Fruit fly (Drosophila melanogaster) whole organism, embryonic: Measurements from ENCODE around the gene CG15742.

Source experiments
- C15 ChIP-seq: fragments of 200-800 bp; sonication (Bioruptor generic); IDR thresholded peaks from 3 replicates; pipeline ENCODE4 v1.3.6; 2022; ENCODE audit warnings: missing biosample characterization, missing genetic modification characterization
- CG12071 ChIP-seq: fragments of 200-800 bp; sonication (Bioruptor generic); optimal IDR thresholded peaks from 3 replicates; lab custom pipeline; 2018; ENCODE audit warnings: missing biosample characterization, mild to moderate bottlenecking, missing genetic modification characterization
- CG12769 ChIP-seq: fragments of 200-800 bp; sonication (Bioruptor generic); optimal IDR thresholded peaks from 2 replicates; lab custom pipeline; 2019; ENCODE audit warnings: missing biosample characterization, mild to moderate bottlenecking, missing genetic modification characterization, moderate library complexity
- CG13624 ChIP-seq: fragments of 200-800 bp; sonication (Bioruptor generic); optimal IDR thresholded peaks from 2 replicates; lab custom pipeline; 2016; ENCODE audit warnings: missing biosample characterization, missing genetic modification characterization
- CG14050 ChIP-seq: fragments of 200-800 bp; sonication (Bioruptor generic); IDR thresholded peaks from 3 replicates; pipeline ENCODE4 v1.3.6; 2022; ENCODE audit warnings: missing biosample characterization, missing genetic modification characterization
- CG16815 ChIP-seq: fragments of 200-800 bp; sonication (Bioruptor generic); optimal IDR thresholded peaks from 3 replicates; lab custom pipeline; 2017; ENCODE audit warnings: missing biosample characterization, mild to moderate bottlenecking, missing genetic modification characterization
- CG17359 ChIP-seq: fragments of 200-800 bp; sonication (Bioruptor generic); optimal IDR thresholded peaks from 3 replicates; lab custom pipeline; 2018; ENCODE audit warnings: missing biosample characterization, mild to moderate bottlenecking, missing genetic modification characterization, moderate library complexity
- CG17385 ChIP-seq: fragments of 200-800 bp; sonication (Bioruptor generic); optimal IDR thresholded peaks from 3 replicates; lab custom pipeline; 2018; ENCODE audit warnings: missing biosample characterization, mild to moderate bottlenecking, missing genetic modification characterization
- CG18262 ChIP-seq: fragments of 200-800 bp; optimal IDR thresholded peaks from 3 replicates; lab custom pipeline; 2019; ENCODE audit warnings: missing biosample characterization, mild to moderate bottlenecking, missing genetic modification characterization, moderate library complexity
- CG3995 ChIP-seq: fragments of 200-800 bp; sonication (Bioruptor generic); optimal IDR thresholded peaks from 3 replicates; lab custom pipeline; 2016; ENCODE audit warnings: missing biosample characterization, missing genetic modification characterization
- CG4404 ChIP-seq: fragments of 200-800 bp; sonication (Bioruptor generic); IDR thresholded peaks from 2 replicates; pipeline ENCODE4 v1.3.6; 2022; ENCODE audit warnings: missing biosample characterization, missing genetic modification characterization
- CG4707 ChIP-seq: fragments of 200-800 bp; sonication (Bioruptor generic); optimal IDR thresholded peaks from 2 replicates; lab custom pipeline; 2018; ENCODE audit warnings: missing biosample characterization, mild to moderate bottlenecking, missing genetic modification characterization, moderate library complexity
- CG7928 ChIP-seq: fragments of 200-800 bp; sonication (Bioruptor generic); optimal IDR thresholded peaks from 2 replicates; lab custom pipeline; 2017; ENCODE audit warnings: missing biosample characterization, mild to moderate bottlenecking, missing genetic modification characterization
- CG7963 ChIP-seq: fragments of 200-800 bp; sonication (Bioruptor generic); IDR thresholded peaks from 3 replicates; pipeline ENCODE4 v1.3.6; 2022; ENCODE audit warnings: missing biosample characterization, missing genetic modification characterization; ENCODE audit not compliant: partially characterized antibody
- CG8924 ChIP-seq: fragments of 200-800 bp; optimal IDR thresholded peaks from 3 replicates; lab custom pipeline; 2019; ENCODE audit warnings: missing biosample characterization, mild to moderate bottlenecking, missing genetic modification characterization, moderate library complexity
- CG9817 ChIP-seq: fragments of 200-800 bp; sonication (Bioruptor generic); optimal IDR thresholded peaks from 2 replicates; lab custom pipeline; 2018; ENCODE audit warnings: missing biosample characterization, mild to moderate bottlenecking, missing genetic modification characterization, moderate library complexity
- D19B ChIP-seq: fragments of 200-800 bp; sonication (Bioruptor generic); optimal IDR thresholded peaks from 2 replicates; lab custom pipeline; 2017; ENCODE audit warnings: missing biosample characterization, mild to moderate bottlenecking, missing genetic modification characterization
- Drgx ChIP-seq: fragments of 200-800 bp; sonication (Bioruptor generic); IDR thresholded peaks from 2 replicates; pipeline ENCODE4 v1.3.6; 2022; ENCODE audit warnings: missing biosample characterization, missing genetic modification characterization
- Ets65A ChIP-seq: fragments of 200-800 bp; sonication (Bioruptor generic); peaks from one replicate; lab custom pipeline; 2016; ENCODE audit warnings: missing biosample characterization, missing genetic modification characterization
- HmgZ ChIP-seq: fragments of 200-800 bp; sonication (Bioruptor generic); optimal IDR thresholded peaks from 2 replicates; lab custom pipeline; 2018; ENCODE audit warnings: missing biosample characterization, mild to moderate bottlenecking, missing genetic modification characterization
- Hmr ChIP-seq: fragments of 200-800 bp; sonication (Bioruptor generic); optimal IDR thresholded peaks from 3 replicates; lab custom pipeline; 2017; ENCODE audit warnings: mild to moderate bottlenecking, missing biosample characterization, missing genetic modification reagents, missing genetic modification characterization
- Hr3 ChIP-seq: fragments of 200-800 bp; sonication (Bioruptor generic); optimal IDR thresholded peaks from 3 replicates; lab custom pipeline; 2016; ENCODE audit warnings: missing biosample characterization, missing genetic modification characterization
- Jarid2 ChIP-seq: fragments of 200-800 bp; sonication (Bioruptor generic); optimal IDR thresholded peaks from 3 replicates; lab custom pipeline; 2017; ENCODE audit warnings: mild to moderate bottlenecking, missing biosample characterization, missing genetic modification reagents, missing genetic modification characterization
- Mrtf ChIP-seq: fragments of 200-800 bp; sonication (Bioruptor generic); IDR thresholded peaks from 3 replicates; pipeline ENCODE4 v1.3.6; 2022; ENCODE audit warnings: missing biosample characterization, missing genetic modification characterization
- NfI ChIP-seq: fragments of 200-800 bp; sonication (Bioruptor generic); optimal IDR thresholded peaks from 3 replicates; lab custom pipeline; 2018; ENCODE audit warnings: missing biosample characterization, mild to moderate bottlenecking, missing genetic modification characterization, moderate library complexity
- Optix ChIP-seq: fragments of 200-800 bp; sonication (Bioruptor generic); IDR thresholded peaks from 3 replicates; pipeline ENCODE4 v1.3.6; 2022; ENCODE audit warnings: missing biosample characterization, missing genetic modification characterization
- Spps ChIP-seq: fragments of 200-800 bp; sonication (Bioruptor generic); optimal IDR thresholded peaks from 2 replicates; lab custom pipeline; 2018; ENCODE audit warnings: missing biosample characterization, mild to moderate bottlenecking, missing genetic modification characterization
- amos ChIP-seq: fragments of 200-800 bp; sonication (Bioruptor generic); IDR thresholded peaks from 2 replicates; pipeline ENCODE4 v1.3.6; 2022; ENCODE audit warnings: missing biosample characterization, missing genetic modification characterization; ENCODE audit not compliant: partially characterized antibody
- az2 ChIP-seq: fragments of 200-800 bp; sonication (Bioruptor generic); optimal IDR thresholded peaks from 3 replicates; lab custom pipeline; 2016; ENCODE audit warnings: missing biosample characterization, missing genetic modification characterization
- btn ChIP-seq: fragments of 200-800 bp; sonication (Bioruptor generic); optimal IDR thresholded peaks from 2 replicates; lab custom pipeline; 2016; ENCODE audit warnings: missing biosample characterization, missing genetic modification characterization
- cas ChIP-seq: fragments of 200-800 bp; sonication (Bioruptor generic); IDR thresholded peaks from 2 replicates; pipeline ENCODE4 v1.3.6; 2022; ENCODE audit warnings: missing biosample characterization, missing genetic modification characterization
- crol ChIP-seq: fragments of 200-800 bp; sonication (Bioruptor generic); IDR thresholded peaks from 2 replicates; pipeline ENCODE4 v1.3.6; 2022; ENCODE audit warnings: missing biosample characterization, missing genetic modification characterization
- da ChIP-seq: fragments of 200-800 bp; sonication (Bioruptor generic); optimal IDR thresholded peaks from 2 replicates; lab custom pipeline; 2016; ENCODE audit warnings: missing biosample characterization, missing genetic modification characterization
- dati ChIP-seq: fragments of 200-800 bp; sonication (Bioruptor generic); IDR thresholded peaks from 2 replicates; pipeline ENCODE4 v1.3.6; 2022; ENCODE audit warnings: missing biosample characterization, missing genetic modification characterization
- emc ChIP-seq: fragments of 200-800 bp; sonication (Bioruptor generic); optimal IDR thresholded peaks from 2 replicates; lab custom pipeline; 2016; ENCODE audit warnings: missing biosample characterization, missing genetic modification characterization
- ems ChIP-seq: fragments of 200-800 bp; sonication (Bioruptor generic); optimal IDR thresholded peaks from 3 replicates; lab custom pipeline; 2016; ENCODE audit warnings: missing biosample characterization, missing genetic modification characterization
- fd96Cb ChIP-seq: fragments of 200-800 bp; sonication (Bioruptor generic); optimal IDR thresholded peaks from 2 replicates; lab custom pipeline; 2018; ENCODE audit warnings: missing biosample characterization, mild to moderate bottlenecking, missing genetic modification characterization, moderate library complexity
- ind ChIP-seq: fragments of 200-800 bp; sonication (Bioruptor generic); optimal IDR thresholded peaks from 3 replicates; lab custom pipeline; 2016; ENCODE audit warnings: missing biosample characterization, missing genetic modification characterization
- lov ChIP-seq, 2 experiments: fragments of 200-800 bp in 1 of 2; fragments of >200 bp in 1 of 2; sonication (Bioruptor generic) in 1 of 2; IDR thresholded peaks in 1 of 2; optimal IDR thresholded peaks in 1 of 2; 2 replicates in 1 of 2; 3 replicates in 1 of 2; pipeline versions ENCODE4 v1.3.6 to Lab custom; 2017 to 2022; ENCODE audit warnings: missing biosample characterization in 1 of 2, missing genetic modification characterization in 1 of 2
- mirr ChIP-seq: fragments of 200-800 bp; sonication (Bioruptor generic); optimal IDR thresholded peaks from 3 replicates; lab custom pipeline; 2018; ENCODE audit warnings: missing biosample characterization, mild to moderate bottlenecking, missing genetic modification characterization
- onecut ChIP-seq: fragments of 200-800 bp; sonication (Bioruptor generic); IDR thresholded peaks from 2 replicates; pipeline ENCODE4 v1.3.6; 2022; ENCODE audit warnings: missing biosample characterization, missing genetic modification characterization
- pnt ChIP-seq: fragments of 200-800 bp; sonication (Bioruptor generic); optimal IDR thresholded peaks from 3 replicates; lab custom pipeline; 2016; ENCODE audit warnings: missing biosample characterization, missing genetic modification characterization
- ro ChIP-seq: fragments of 200-800 bp; sonication (Bioruptor generic); IDR thresholded peaks from 2 replicates; pipeline ENCODE4 v1.3.6; 2022; ENCODE audit warnings: missing biosample characterization, missing genetic modification characterization
- shn ChIP-seq: fragments of 200-800 bp; sonication (Bioruptor generic); optimal IDR thresholded peaks from 3 replicates; lab custom pipeline; 2016; ENCODE audit warnings: missing biosample characterization, missing genetic modification characterization
- sim ChIP-seq: fragments of 200-800 bp; sonication (Bioruptor generic); IDR thresholded peaks from 2 replicates; pipeline ENCODE4 v1.3.6; 2022; ENCODE audit warnings: missing biosample characterization, missing genetic modification characterization
- slp2 ChIP-seq: fragments of 200-800 bp; sonication (Bioruptor generic); optimal IDR thresholded peaks from 2 replicates; lab custom pipeline; 2016; ENCODE audit warnings: missing biosample characterization, missing genetic modification characterization
- sr ChIP-seq: fragments of 200-800 bp; sonication (Bioruptor generic); IDR thresholded peaks from 3 replicates; pipeline ENCODE4 v1.3.6; 2022; ENCODE audit warnings: missing biosample characterization, missing genetic modification characterization
- trh ChIP-seq: fragments of 200-800 bp; sonication (Bioruptor generic); optimal IDR thresholded peaks from 2 replicates; lab custom pipeline; 2016; ENCODE audit warnings: missing biosample characterization, missing genetic modification characterization
- twi ChIP-seq: fragments of 200-800 bp; optimal IDR thresholded peaks from 2 replicates; lab custom pipeline; 2019; ENCODE audit warnings: missing biosample characterization, mild to moderate bottlenecking, missing genetic modification characterization, moderate library complexity
- unpg ChIP-seq: fragments of 200-800 bp; sonication (Bioruptor generic); optimal IDR thresholded peaks from 3 replicates; lab custom pipeline; 2018; ENCODE audit warnings: missing biosample characterization, mild to moderate bottlenecking, missing genetic modification characterization, moderate library complexity
- vfl ChIP-seq: fragments of 200-800 bp; sonication (Bioruptor generic); optimal IDR thresholded peaks from 2 replicates; lab custom pipeline; 2016; ENCODE audit warnings: missing biosample characterization, missing genetic modification characterization

The CG15742 gene

DNA sequence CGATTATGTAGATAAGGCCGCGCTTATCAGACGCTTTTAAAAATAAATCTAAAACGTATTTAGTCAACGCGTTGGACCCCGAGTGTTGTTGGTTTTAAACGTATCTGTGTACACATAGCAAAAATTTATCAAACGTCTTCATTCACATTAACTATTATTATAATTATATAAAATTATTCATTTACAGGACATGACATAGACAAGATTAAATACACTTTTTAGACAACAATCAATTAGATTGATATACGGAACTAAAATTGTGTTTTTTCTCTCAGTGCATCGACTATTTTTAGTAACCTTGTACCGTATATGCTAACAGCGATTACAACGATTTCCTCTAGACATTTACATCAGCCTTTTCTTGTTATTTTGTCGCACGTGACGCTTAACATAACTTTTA, 18.4 kb upstream of the CG15742 start (continued):
- TF ChIP-seq crol (GFP tag; lab: Robert Waterston, UW) (no peak), Mrtf (GFP tag; lab: Robert Waterston, UW) (peak; percentile 37; the same call in 1 of the 3 replicates), onecut (0 out of 2 replicates have a peak, but pooled peaks have one; percentile 16), CG7963 (GFP tag; lab: Robert Waterston, UW) (no peak), cas (GFP tag; lab: Robert Waterston, UW) (peak; percentile 57; the same call in 1 of the 2 replicates), slp2 (GFP tag; lab: Kevin White, UChicago) (no peak), Hmr (peak; percentile 84), HmgZ (tag; lab: Kevin White, UChicago) (peak; percentile 54), ro (GFP tag; lab: Robert Waterston, UW) (no peak), unpg (GFP tag; lab: Kevin White, UChicago) (peak; percentile 80), CG3995 (GFP tag; lab: Kevin White, UChicago) (no peak), CG16815 (peak; percentile 22), CG7928 (no peak), CG12071 (GFP tag; lab: Kevin White, UChicago) (peak; percentile 43), sr (GFP tag; lab: Robert Waterston, UW) (no peak), emc (GFP tag; lab: Kevin White, UChicago) (no peak), mirr (GFP tag; lab: Kevin White, UChicago) (peak; percentile 40), dati (GFP tag; lab: Robert Waterston, UW) (no peak), Drgx (GFP tag; lab: Robert Waterston, UW) (peak; percentile 67; the same call in 1 of the 2 replicates), shn (GFP tag; lab: Kevin White, UChicago) (no peak), Ets65A (GFP tag; lab: Kevin White, UChicago) (peak; percentile 26), ind (peak; percentile 71), CG17359 (peak; percentile 77), CG12769 (tag; lab: Kevin White, UChicago) (peak; percentile 63), lov (optimal IDR thresholded peaks at IDR 0.05; lab: Kevin White, UChicago) (no peak), lov (GFP tag; IDR thresholded peaks at IDR 0.05; lab: Robert Waterston, UW) (0 out of 3 replicates have a peak, but pooled peaks have one; percentile 15), CG8924 (tag; lab: Kevin White, UChicago) (peak; percentile 84), vfl (GFP tag; lab: Kevin White, UChicago) (no peak), CG4404 (GFP tag; lab: Robert Waterston, UW) (peak; percentile 35), trh (no peak), twi (tag; lab: Kevin White, UChicago) (peak; percentile 13), Hr3 (GFP tag; lab: Kevin White, UChicago) (peak; percentile 55), az2 (peak; percentile 56), CG4707 (GFP tag; lab: Kevin White, UChicago) (no peak), NfI (peak; percentile 71), CG18262 (tag; lab: Kevin White, UChicago) (peak; percentile 72), amos (no peak), fd96Cb (tag; lab: Kevin White, UChicago) (peak; percentile 27), Optix (GFP tag; lab: Robert Waterston, UW) (no peak), C15 (GFP tag; lab: Robert Waterston, UW) (0 out of 3 replicates have a peak, but pooled peaks have one; percentile 70), btn (GFP tag; lab: Kevin White, UChicago) (no peak), Jarid2 (peak; percentile 20), CG14050 (GFP tag; lab: Robert Waterston, UW) (peak; percentile 53; the same call in 1 of the 3 replicates), ems (GFP tag; lab: Kevin White, UChicago) (no peak), pnt (GFP tag; lab: Kevin White, UChicago) (no peak), CG13624 (peak; percentile 34), CG9817 (tag; lab: Kevin White, UChicago) (peak; percentile 78), sim (no peak), D19B (GFP tag; lab: Kevin White, UChicago) (peak; percentile 67), Spps (no peak), CG17385 (GFP tag; lab: Kevin White, UChicago) (peak; percentile 72), da (GFP tag; lab: Kevin White, UChicago) (no peak)
